Fruit fly (Drosophila melanogaster): Measurements from ENCODE around the gene CG11694.

Gene CG11694

DNA sequence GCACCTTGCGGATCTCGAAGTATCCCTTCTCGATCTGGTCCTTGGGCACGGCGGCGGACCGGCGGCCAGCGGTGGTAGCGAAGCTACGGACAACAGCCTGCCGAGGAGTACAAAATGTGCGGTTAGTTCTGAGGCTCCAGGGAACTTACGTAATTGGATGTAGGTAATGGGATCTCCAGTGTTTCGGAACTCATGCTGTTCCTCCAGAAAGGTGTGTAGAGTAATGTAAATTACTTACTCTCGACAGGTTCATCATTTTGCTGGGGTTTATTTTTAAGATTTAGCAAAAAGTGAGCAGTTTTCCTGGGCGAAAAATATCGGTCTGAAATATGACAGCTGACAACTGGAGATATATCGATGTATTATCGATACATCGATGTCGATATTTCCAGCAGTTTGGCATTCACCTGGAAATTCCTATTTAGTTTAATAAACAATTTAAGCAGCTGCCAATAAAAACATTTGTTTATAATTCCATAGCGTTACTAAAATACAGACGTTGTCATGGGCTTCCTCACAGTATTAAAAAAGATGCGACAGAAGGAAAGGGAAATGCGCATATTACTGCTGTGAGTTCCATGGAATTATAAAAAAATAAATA, 28.8 kb upstream of the CG11694 start, which contains the start of the genes COX7A and Arl2 (continued):
- TF ChIP-seq CG17359 (tag; optimal IDR thresholded peaks at IDR 0.05) (no peak), CG9609 (GFP tag; optimal IDR thresholded peaks at IDR 0.05) (no peak), nom (GFP tag; optimal IDR thresholded peaks at IDR 0.05) (peak; percentile 23), Meics (GFP tag; optimal IDR thresholded peaks at IDR 0.05) (peak; percentile 9), CG32772 (GFP tag; IDR thresholded peaks at IDR 0.05) (no peak), CG31365 (tag; optimal IDR thresholded peaks at IDR 0.05) (peak; percentile 8), sens-2 (GFP tag; IDR thresholded peaks at IDR 0.05) (no peak), Nf-YA (GFP tag; IDR thresholded peaks at IDR 0.05) (no peak), disco-r (GFP tag; optimal IDR thresholded peaks at IDR 0.05) (no peak), vfl (GFP tag; optimal IDR thresholded peaks at IDR 0.05) (no peak), emc (GFP tag; optimal IDR thresholded peaks at IDR 0.05) (no peak), Bteb2 (GFP tag; optimal IDR thresholded peaks at IDR 0.05) (no peak), CG2120 (GFP tag; optimal IDR thresholded peaks at IDR 0.05) (peak; percentile 11), H15 (GFP tag; IDR thresholded peaks at IDR 0.05) (no peak), CG9876 (GFP tag; optimal IDR thresholded peaks at IDR 0.05) (no peak), sim (GFP tag; IDR thresholded peaks at IDR 0.05) (no peak), CG9817 (tag; optimal IDR thresholded peaks at IDR 0.05) (no peak), CG15601 (tag; optimal IDR thresholded peaks at IDR 0.05) (no peak), MTF-1 (GFP tag; optimal IDR thresholded peaks at IDR 0.05; ENCODE audit: borderline replicate concordance) (no peak), CG10462 (GFP tag; optimal IDR thresholded peaks at IDR 0.05) (no peak), grau (tag; optimal IDR thresholded peaks at IDR 0.05) (no peak), ssp (GFP tag; IDR thresholded peaks at IDR 0.05) (no peak), CG15479 (GFP tag; optimal IDR thresholded peaks at IDR 0.05) (no peak), inv (GFP tag; IDR thresholded peaks at IDR 0.05; ENCODE audit: partially characterized antibody) (peak; percentile 90), Dfd (GFP tag; optimal IDR thresholded peaks at IDR 0.05) (no peak), fd64A (GFP tag; optimal IDR thresholded peaks at IDR 0.05) (no peak), CG2889 (GFP tag; IDR thresholded peaks at IDR 0.05) (no peak), CG10147 (GFP tag; optimal IDR thresholded peaks at IDR 0.05) (peak; percentile 27), sug (tag; optimal IDR thresholded peaks at IDR 0.05) (peak; percentile 24), sima (GFP tag; optimal IDR thresholded peaks at IDR 0.05) (no peak), Scr (GFP tag; IDR thresholded peaks at IDR 0.05; ENCODE audit: partially characterized antibody) (peak; percentile 93), Abd-B (GFP tag; optimal IDR thresholded peaks at IDR 0.05) (no peak), CG11456 (GFP tag; IDR thresholded peaks at IDR 0.05) (no peak), dmrt11E (tag; optimal IDR thresholded peaks at IDR 0.05) (no peak), CG7556 (GFP tag; optimal IDR thresholded peaks at IDR 0.05) (no peak), CTCF (GFP tag; optimal IDR thresholded peaks at IDR 0.05) (no peak), fru (optimal IDR thresholded peaks at IDR 0.05) (no peak), H2.0 (GFP tag; IDR thresholded peaks at IDR 0.05) (no peak), oc (tag; optimal IDR thresholded peaks at IDR 0.05) (no peak), CG4360 (GFP tag; IDR thresholded peaks at IDR 0.05) (no peak), chinmo (GFP tag; IDR thresholded peaks at IDR 0.05; ENCODE audit: partially characterized antibody) (peak; percentile 83; the same call in 3 of the 4 replicates), gro (GFP tag; optimal IDR thresholded peaks at IDR 0.05) (no peak), z (GFP tag; IDR thresholded peaks at IDR 0.05) (no peak), Ada2b (GFP tag; IDR thresholded peaks at IDR 0.05) (no peak), fd96Cb (tag; optimal IDR thresholded peaks at IDR 0.05) (no peak), aop (GFP tag; IDR thresholded peaks at IDR 0.05) (no peak), Atf3 (GFP tag; optimal IDR thresholded peaks at IDR 0.05) (no peak), CG14014 (GFP tag; IDR thresholded peaks at IDR 0.05) (no peak), CG2202 (tag; optimal IDR thresholded peaks at IDR 0.05) (no peak), CG1603 (tag; optimal IDR thresholded peaks at IDR 0.05) (peak; percentile 56), seq (GFP tag; IDR thresholded peaks at IDR 0.05) (no peak), tx (GFP tag; optimal IDR thresholded peaks at IDR 0.05) (peak; percentile 31)

Data from whole organism, embryonic.